Fruit fly (Drosophila melanogaster) whole organism, wandering third instar larva: ENCODE measurements around the gene COX7AL2.

Experiments used
- Abd-B ChIP-seq: fragments of >200 bp; optimal IDR thresholded peaks from 2 replicates; lab custom pipeline; 2017; ENCODE audit warnings: missing biosample characterization, missing genetic modification characterization
- GATAd ChIP-seq: sonication (Bioruptor generic); optimal IDR thresholded peaks from 2 replicates; lab custom pipeline; 2016; ENCODE audit warnings: missing biosample characterization, missing genetic modification characterization
- HLH106 ChIP-seq: fragments of 200-800 bp; optimal IDR thresholded peaks from 3 replicates; lab custom pipeline; 2019; ENCODE audit warnings: missing biosample characterization, mild to moderate bottlenecking, missing genetic modification characterization, moderate library complexity
- Hr78 ChIP-seq: fragments of >200 bp; optimal IDR thresholded peaks from 2 replicates; lab custom pipeline; 2017; ENCODE audit warnings: missing biosample characterization, missing genetic modification characterization
- Hr83 ChIP-seq: fragments of 200-300 bp; sonication (Bioruptor generic); optimal IDR thresholded peaks from 2 replicates; lab custom pipeline; 2016; ENCODE audit warnings: missing biosample characterization, mild to moderate bottlenecking, missing genetic modification characterization, moderate library complexity; ENCODE audit not compliant: poor library complexity, severe bottlenecking
- Vsx2 ChIP-seq: fragments of 200-300, 225-300 bp; sonication (Bioruptor generic); optimal IDR thresholded peaks from 2 replicates; lab custom pipeline; 2018; ENCODE audit warnings: missing biosample characterization, missing genetic modification characterization; ENCODE audit not compliant: partially characterized antibody
- dmrt93B ChIP-seq: fragments of 200-800 bp; sonication (Bioruptor generic); optimal IDR thresholded peaks from 2 replicates; lab custom pipeline; 2018; ENCODE audit warnings: missing biosample characterization, mild to moderate bottlenecking, missing genetic modification characterization
- h ChIP-seq: fragments of 200-800 bp; sonication (Bioruptor generic); optimal IDR thresholded peaks from 3 replicates; lab custom pipeline; 2016; ENCODE audit warnings: missing biosample characterization, mild to moderate bottlenecking, missing genetic modification characterization
- pan ChIP-seq: fragments of >200 bp; optimal IDR thresholded peaks from 2 replicates; lab custom pipeline; 2017
- psq ChIP-seq: fragments of 200-800 bp; sonication (Bioruptor generic); optimal IDR thresholded peaks from 3 replicates; lab custom pipeline; 2017; ENCODE audit warnings: missing biosample characterization, mild to moderate bottlenecking, missing genetic modification characterization, moderate library complexity
- tai ChIP-seq: sonication (Bioruptor generic); optimal IDR thresholded peaks from 2 replicates; lab custom pipeline; 2016; ENCODE audit warnings: missing biosample characterization, missing genetic modification characterization

dm6 chr2L:2238151-2238550 is 40.4 kb upstream of the COX7AL2 start, which contains the start of gene Tengl3:
- no peak for TF ChIP-seq pan
- no peak for TF ChIP-seq HLH106 (tag; lab: Kevin White, UChicago)
- TF ChIP-seq h (GFP tag; lab: Kevin White, UChicago), result no peak
- TF ChIP-seq dmrt93B (GFP tag; lab: Kevin White, UChicago), result no peak
- TF ChIP-seq psq (GFP tag; lab: Kevin White, UChicago), result no peak
- TF ChIP-seq Abd-B (GFP tag; lab: Kevin White, UChicago), result no peak
- TF ChIP-seq GATAd (GFP tag; lab: Kevin White, UChicago), result no peak
- TF ChIP-seq Vsx2 (GFP tag; lab: Kevin White, UChicago), result no peak
- no peak for TF ChIP-seq Hr83
- no peak for TF ChIP-seq tai (GFP tag; lab: Kevin White, UChicago)
- no peak for TF ChIP-seq Hr78
